Worm (Caenorhabditis elegans) whole organism, midembryonic: Measurements from ENCODE around the gene F14H12.17.

ENCODE experiments used
- T22C8.4 ChIP-seq: fragments of 200-800 bp; sonication (Bioruptor generic); IDR thresholded peaks from 2 replicates; pipeline ENCODE4 v1.3.6; 2022; ENCODE audit warnings: missing genetic modification characterization, missing compliant biosample characterization
- cog-1 ChIP-seq: sonication (generic microtip); optimal IDR thresholded peaks from 2 replicates; lab custom pipeline; 2016; ENCODE audit warnings: missing genetic modification characterization, missing compliant biosample characterization
- flt-1 ChIP-seq: fragments of 200-800 bp; sonication (Bioruptor generic); IDR thresholded peaks from 2 replicates; pipeline ENCODE4 v1.3.6; 2022; ENCODE audit warnings: missing genetic modification characterization, missing compliant biosample characterization
- klf-2 ChIP-seq: fragments of 200-800 bp; sonication (Bioruptor generic); conservative IDR thresholded peaks from 2 replicates; pipeline ENCODE4 v1.3.6; 2022; ENCODE audit warnings: missing genetic modification reagents, missing genetic modification characterization, missing compliant biosample characterization
- med-1 ChIP-seq: sonication (generic microtip); optimal IDR thresholded peaks from 2 replicates; lab custom pipeline; 2017; ENCODE audit warnings: missing genetic modification characterization, mild to moderate bottlenecking, missing compliant biosample characterization, antibody characterized with exemption, missing genetic modification reagents; ENCODE audit not compliant: insufficient read depth
- ref-1 ChIP-seq: fragments of 200-800 bp; sonication (Bioruptor generic); conservative IDR thresholded peaks from 2 replicates; pipeline ENCODE4 v1.3.6; 2022; ENCODE audit warnings: missing genetic modification reagents, missing genetic modification characterization, missing compliant biosample characterization
- tab-1 ChIP-seq: fragments of 200-800 bp; sonication (Bioruptor generic); IDR thresholded peaks from 2 replicates; pipeline ENCODE4 v1.3.6; 2022; ENCODE audit warnings: missing genetic modification characterization, missing compliant biosample characterization
- ztf-23 ChIP-seq: fragments of 200-800 bp; sonication (Bioruptor generic); IDR thresholded peaks from 2 replicates; pipeline ENCODE4 v1.3.6; 2022; ENCODE audit warnings: missing genetic modification reagents, missing genetic modification characterization, missing compliant biosample characterization
- ztf-29 ChIP-seq: fragments of 200-800 bp; sonication (Bioruptor generic); IDR thresholded peaks from 2 replicates; pipeline ENCODE4 v1.3.6; 2022; ENCODE audit warnings: missing genetic modification reagents, missing genetic modification characterization, missing compliant biosample characterization

The F14H12.17 gene

ce11 chrX:4370756-4371155 is 7.7 kb upstream of the F14H12.17 start, which contains the start of gene R160.5:
Gene R160.5, minus strand, starts transcription at chrX:4370856.
- TF ChIP-seq ref-1 (GFP tag; lab: Robert Waterston, UW): no peak
- no peak for TF ChIP-seq ztf-29 (GFP tag; lab: Robert Waterston, UW)
- TF ChIP-seq flt-1 (GFP tag; lab: Robert Waterston, UW): no peak
- no peak for TF ChIP-seq klf-2 (GFP tag; lab: Robert Waterston, UW)
- TF ChIP-seq tab-1 (GFP tag; lab: Robert Waterston, UW): no peak
- no peak for TF ChIP-seq med-1 (GFP tag; lab: Kevin White, UChicago)
- TF ChIP-seq T22C8.4: no peak
- TF ChIP-seq cog-1 (tag; lab: Kevin White, UChicago): no peak
- no peak for TF ChIP-seq ztf-23

- no peak for TF ChIP-seq ztf-23
- TF ChIP-seq med-1 (GFP tag; lab: Kevin White, UChicago): no peak
- no peak for TF ChIP-seq ref-1 (GFP tag; lab: Robert Waterston, UW)
- TF ChIP-seq T22C8.4: no peak
- no peak for TF ChIP-seq flt-1 (GFP tag; lab: Robert Waterston, UW)
- TF ChIP-seq cog-1 (tag; lab: Kevin White, UChicago): no peak
- TF ChIP-seq ztf-29 (GFP tag; lab: Robert Waterston, UW): no peak
- TF ChIP-seq klf-2 (GFP tag; lab: Robert Waterston, UW): no peak
- no peak for TF ChIP-seq tab-1 (GFP tag; lab: Robert Waterston, UW)
Observed at ce11 chrX:4368800-4369199, 5.7 kb upstream of the F14H12.17 start, which contains the start of gene R160.4. Gene R160.4, minus strand, starts transcription at chrX:4368900.

- no peak for TF ChIP-seq tab-1 (GFP tag; lab: Robert Waterston, UW)
- TF ChIP-seq klf-2 (GFP tag; lab: Robert Waterston, UW): no peak
- TF ChIP-seq cog-1 (tag; lab: Kevin White, UChicago): no peak
- TF ChIP-seq ztf-23: no peak
- TF ChIP-seq flt-1 (GFP tag; lab: Robert Waterston, UW): no peak
- TF ChIP-seq ztf-29 (GFP tag; lab: Robert Waterston, UW): no peak
- no peak for TF ChIP-seq med-1 (GFP tag; lab: Kevin White, UChicago)
- TF ChIP-seq T22C8.4: no peak
- no peak for TF ChIP-seq ref-1 (GFP tag; lab: Robert Waterston, UW)
Observed at ce11 chrX:4367414-4367813, 4.3 kb upstream of the F14H12.17 start, which contains the start of gene R160.10. Gene R160.10, minus strand, starts transcription at chrX:4367514.

- TF ChIP-seq cog-1 (tag; lab: Kevin White, UChicago) (no peak), ztf-23 (no peak), ref-1 (GFP tag; lab: Robert Waterston, UW) (no peak), klf-2 (GFP tag; lab: Robert Waterston, UW) (no peak), ztf-29 (GFP tag; lab: Robert Waterston, UW) (no peak), med-1 (GFP tag; lab: Kevin White, UChicago) (no peak), flt-1 (GFP tag; lab: Robert Waterston, UW) (no peak), T22C8.4 (no peak), tab-1 (GFP tag; lab: Robert Waterston, UW) (no peak)
Observed at ce11 chrX:4366231-4366630, 3.1 kb upstream of the F14H12.17 start, which contains the start of gene R160.3. Gene R160.3, minus strand, starts transcription at chrX:4366331.

- TF ChIP-seq ztf-23: no peak
- no peak for TF ChIP-seq ztf-29 (GFP tag; lab: Robert Waterston, UW)
- no peak for TF ChIP-seq cog-1 (tag; lab: Kevin White, UChicago)
- no peak for TF ChIP-seq klf-2 (GFP tag; lab: Robert Waterston, UW)
- TF ChIP-seq med-1 (GFP tag; lab: Kevin White, UChicago): no peak
Observed at ce11 chrX:4364877-4365276, 1.8 kb upstream of the F14H12.17 start, which contains the start of gene F14H12.8. Gene F14H12.8, minus strand, starts transcription at chrX:4364977.

ce11 chrX:4362522-4362921 is 578 bp downstream of the F14H12.17 start, which contains the start of gene F14H12.7:
Gene F14H12.7, minus strand, starts transcription at chrX:4362622.
- TF ChIP-seq ztf-29 (GFP tag; lab: Robert Waterston, UW): no peak
- TF ChIP-seq ztf-23: no peak
- no peak for TF ChIP-seq T22C8.4
- TF ChIP-seq cog-1 (tag; lab: Kevin White, UChicago): no peak
- TF ChIP-seq med-1 (GFP tag; lab: Kevin White, UChicago): no peak
- TF ChIP-seq ref-1 (GFP tag; lab: Robert Waterston, UW): no peak
- TF ChIP-seq klf-2 (GFP tag; lab: Robert Waterston, UW): no peak
- no peak for TF ChIP-seq flt-1 (GFP tag; lab: Robert Waterston, UW)
- TF ChIP-seq tab-1 (GFP tag; lab: Robert Waterston, UW): no peak

ce11 chrX:4359030-4359429 is 4.1 kb downstream of the F14H12.17 start:
- no peak for TF ChIP-seq T22C8.4
- no peak for TF ChIP-seq flt-1 (GFP tag; lab: Robert Waterston, UW)
- TF ChIP-seq ztf-23: no peak
- no peak for TF ChIP-seq med-1 (GFP tag; lab: Kevin White, UChicago)
- no peak for TF ChIP-seq klf-2 (GFP tag; lab: Robert Waterston, UW)
- TF ChIP-seq ztf-29 (GFP tag; lab: Robert Waterston, UW): no peak
- TF ChIP-seq cog-1 (tag; lab: Kevin White, UChicago): no peak
- TF ChIP-seq tab-1 (GFP tag; lab: Robert Waterston, UW): no peak
- TF ChIP-seq ref-1 (GFP tag; lab: Robert Waterston, UW): no peak

- TF ChIP-seq flt-1 (GFP tag; lab: Robert Waterston, UW) (no peak), ztf-29 (GFP tag; lab: Robert Waterston, UW) (no peak), cog-1 (tag; lab: Kevin White, UChicago) (no peak), ztf-23 (no peak)
Observed at ce11 chrX:4357467-4357866, 5.6 kb downstream of the F14H12.17 start, which contains the start of gene F14H12.6. Gene F14H12.6, minus strand, starts transcription at chrX:4357567.

- TF ChIP-seq ztf-23 (no peak), flt-1 (GFP tag; lab: Robert Waterston, UW) (no peak), tab-1 (GFP tag; lab: Robert Waterston, UW) (no peak), T22C8.4 (no peak), cog-1 (tag; lab: Kevin White, UChicago) (no peak), klf-2 (GFP tag; lab: Robert Waterston, UW) (no peak), med-1 (GFP tag; lab: Kevin White, UChicago) (no peak), ztf-29 (GFP tag; lab: Robert Waterston, UW) (no peak), ref-1 (GFP tag; lab: Robert Waterston, UW) (no peak)
Observed at ce11 chrX:4353318-4353717, 9.8 kb downstream of the F14H12.17 start, which contains the start of gene col-165. Gene col-165, plus strand, starts transcription at chrX:4353618.
